Fruit fly (Drosophila melanogaster) whole organism, embryonic: ENCODE measurements around the gene CG32099.
A peak's percentile ranks its signal among the peaks of the same experiment; 100 is the strongest.

Experiments
- Atf3 ChIP-seq: fragments of 200-800 bp; sonication (Bioruptor generic); optimal IDR thresholded peaks from 3 replicates; lab custom pipeline; 2016; ENCODE audit warnings: missing biosample characterization, missing genetic modification characterization
- Awh ChIP-seq: fragments of 200-800 bp; sonication (Bioruptor generic); IDR thresholded peaks from 2 replicates; pipeline ENCODE4, ENCODE4 v1.3.6; 2022; ENCODE audit warnings: missing biosample characterization, missing genetic modification characterization
- CG11723 ChIP-seq: fragments of 200-800 bp; sonication (Bioruptor generic); optimal IDR thresholded peaks from 2 replicates; lab custom pipeline; 2017; ENCODE audit warnings: missing biosample characterization, mild to moderate bottlenecking, missing genetic modification characterization
- CG12299 ChIP-seq: fragments of 200-800 bp; sonication (Bioruptor generic); optimal IDR thresholded peaks from 2 replicates; lab custom pipeline; 2018; ENCODE audit warnings: missing biosample characterization, mild to moderate bottlenecking, missing genetic modification characterization
- CG1233 ChIP-seq: fragments of 200-800 bp; sonication (Bioruptor generic); optimal IDR thresholded peaks from 4 replicates; lab custom pipeline; 2018; ENCODE audit warnings: missing biosample characterization, mild to moderate bottlenecking, missing genetic modification characterization
- CG14014 ChIP-seq: fragments of 200-800 bp; sonication (Bioruptor generic); IDR thresholded peaks from 2 replicates; pipeline ENCODE4 v1.3.6; 2022; ENCODE audit warnings: missing biosample characterization, missing genetic modification characterization
- CG17829 ChIP-seq: fragments of 200-800 bp; optimal IDR thresholded peaks from 2 replicates; lab custom pipeline; 2019; ENCODE audit warnings: missing biosample characterization, mild to moderate bottlenecking, missing genetic modification characterization, moderate library complexity
- CG2129 ChIP-seq: fragments of 200-800 bp; sonication (Bioruptor generic); IDR thresholded peaks from 2 replicates; pipeline ENCODE4 v1.3.6; 2022; ENCODE audit warnings: missing biosample characterization, missing genetic modification characterization; ENCODE audit not compliant: partially characterized antibody
- CG3163 ChIP-seq: fragments of 200-800 bp; sonication (Bioruptor generic); optimal IDR thresholded peaks from 3 replicates; lab custom pipeline; 2016; ENCODE audit warnings: missing biosample characterization, missing genetic modification characterization
- CG4617 ChIP-seq: fragments of 200-800 bp; sonication (Bioruptor generic); optimal IDR thresholded peaks from 3 replicates; lab custom pipeline; 2016; ENCODE audit warnings: missing biosample characterization, missing genetic modification characterization, borderline replicate concordance
- CG4730 ChIP-seq: fragments of 200-800 bp; sonication (Bioruptor generic); IDR thresholded peaks from 2 replicates; pipeline ENCODE4 v1.3.6; 2022; ENCODE audit warnings: missing biosample characterization, missing genetic modification characterization
- CG5953 ChIP-seq: fragments of 200-800 bp; sonication (Bioruptor generic); IDR thresholded peaks from 2 replicates; pipeline ENCODE4 v1.3.6; 2022; ENCODE audit warnings: missing biosample characterization, missing genetic modification characterization
- CG6689 ChIP-seq: fragments of 200-800 bp; sonication (Bioruptor generic); IDR thresholded peaks from 2 replicates; pipeline ENCODE4 v1.3.6; 2022; ENCODE audit warnings: missing biosample characterization, missing genetic modification characterization
- CG7556 ChIP-seq: fragments of 200-800 bp; sonication (Bioruptor generic); optimal IDR thresholded peaks from 2 replicates; lab custom pipeline; 2017; ENCODE audit warnings: missing biosample characterization, mild to moderate bottlenecking, missing genetic modification characterization
- CG7745 ChIP-seq: fragments of 200-800 bp; sonication (Bioruptor generic); optimal IDR thresholded peaks from 2 replicates; lab custom pipeline; 2018; ENCODE audit warnings: missing biosample characterization, mild to moderate bottlenecking, missing genetic modification characterization, moderate library complexity
- CG9817 ChIP-seq: fragments of 200-800 bp; sonication (Bioruptor generic); optimal IDR thresholded peaks from 2 replicates; lab custom pipeline; 2018; ENCODE audit warnings: missing biosample characterization, mild to moderate bottlenecking, missing genetic modification characterization, moderate library complexity
- Deaf1 ChIP-seq: fragments of 200-800 bp; optimal IDR thresholded peaks from 3 replicates; lab custom pipeline; 2019; ENCODE audit warnings: missing biosample characterization, mild to moderate bottlenecking, missing genetic modification characterization, moderate library complexity
- Dp ChIP-seq: fragments of 200-800 bp; sonication (Bioruptor generic); optimal IDR thresholded peaks from 2 replicates; lab custom pipeline; 2018; ENCODE audit warnings: missing biosample characterization, mild to moderate bottlenecking, missing genetic modification characterization, moderate library complexity
- Eip74EF ChIP-seq, 2 experiments: fragments of 200-800 bp in 1 of 2; fragments of >200 bp in 1 of 2; sonication (Bioruptor generic) in 1 of 2; optimal IDR thresholded peaks; 2 replicates each; lab custom pipeline; 2017 to 2019; ENCODE audit warnings: missing biosample characterization in 2 of 2, missing genetic modification characterization in 2 of 2, mild to moderate bottlenecking in 1 of 2, moderate library complexity in 1 of 2
- Elba2 ChIP-seq: fragments of 200-800 bp; sonication (Bioruptor generic); optimal IDR thresholded peaks from 3 replicates; lab custom pipeline; 2016; ENCODE audit warnings: missing biosample characterization, missing genetic modification characterization
- Gug ChIP-seq: fragments of 200-800 bp; sonication (Bioruptor generic); IDR thresholded peaks from 4 replicates; pipeline ENCODE4 v1.3.6; 2022; ENCODE audit warnings: missing biosample characterization, missing genetic modification characterization
- HHEX ChIP-seq: fragments of 200-800 bp; sonication (Bioruptor generic); optimal IDR thresholded peaks from 3 replicates; lab custom pipeline; 2017; ENCODE audit warnings: missing biosample characterization, mild to moderate bottlenecking, missing genetic modification characterization, missing genetic modification reagents
- HLH4C ChIP-seq: fragments of 200-800 bp; sonication (Bioruptor generic); IDR thresholded peaks from 3 replicates; pipeline ENCODE4 v1.3.6; 2022; ENCODE audit warnings: missing biosample characterization, missing genetic modification characterization; ENCODE audit not compliant: partially characterized antibody
- HLH54F ChIP-seq: fragments of 200-800 bp; sonication (Bioruptor generic); optimal IDR thresholded peaks from 3 replicates; lab custom pipeline; 2016; ENCODE audit warnings: missing biosample characterization, missing genetic modification characterization
- Hey ChIP-seq: fragments of 200-800 bp; sonication (Bioruptor generic); optimal IDR thresholded peaks from 3 replicates; lab custom pipeline; 2018; ENCODE audit warnings: missing biosample characterization, mild to moderate bottlenecking, missing genetic modification characterization
- Hr3 ChIP-seq: fragments of 200-800 bp; sonication (Bioruptor generic); optimal IDR thresholded peaks from 3 replicates; lab custom pipeline; 2016; ENCODE audit warnings: missing biosample characterization, missing genetic modification characterization
- Jarid2 ChIP-seq: fragments of 200-800 bp; sonication (Bioruptor generic); optimal IDR thresholded peaks from 3 replicates; lab custom pipeline; 2017; ENCODE audit warnings: mild to moderate bottlenecking, missing biosample characterization, missing genetic modification reagents, missing genetic modification characterization
- MESR4 ChIP-seq: fragments of 200-800 bp; sonication (Bioruptor generic); optimal IDR thresholded peaks from 2 replicates; lab custom pipeline; 2018; ENCODE audit warnings: missing biosample characterization, mild to moderate bottlenecking, missing genetic modification characterization, moderate library complexity
- Optix ChIP-seq: fragments of 200-800 bp; sonication (Bioruptor generic); IDR thresholded peaks from 3 replicates; pipeline ENCODE4 v1.3.6; 2022; ENCODE audit warnings: missing biosample characterization, missing genetic modification characterization
- PHDP ChIP-seq: fragments of 200-800 bp; sonication (Bioruptor generic); optimal IDR thresholded peaks from 3 replicates; lab custom pipeline; 2018; ENCODE audit warnings: missing biosample characterization, mild to moderate bottlenecking, missing genetic modification characterization, moderate library complexity
- ara ChIP-seq: fragments of 200-800 bp; sonication (Bioruptor generic); IDR thresholded peaks from 2 replicates; pipeline ENCODE4 v1.3.6; 2022; ENCODE audit warnings: missing biosample characterization, missing genetic modification characterization
- bab2 ChIP-seq: fragments of 200-800 bp; sonication (Bioruptor generic); optimal IDR thresholded peaks from 2 replicates; lab custom pipeline; 2016; ENCODE audit warnings: missing biosample characterization, missing genetic modification characterization
- crol ChIP-seq: fragments of 200-800 bp; sonication (Bioruptor generic); IDR thresholded peaks from 2 replicates; pipeline ENCODE4 v1.3.6; 2022; ENCODE audit warnings: missing biosample characterization, missing genetic modification characterization
- crp ChIP-seq, 2 experiments: fragments of 200-800 bp; sonication (Bioruptor generic); optimal IDR thresholded peaks; 2 replicates in 1 of 2; 3 replicates in 1 of 2; lab custom pipeline; 2017; ENCODE audit warnings: missing biosample characterization in 2 of 2, missing genetic modification characterization in 2 of 2, mild to moderate bottlenecking in 1 of 2, moderate library complexity in 1 of 2
- dan ChIP-seq: fragments of 200-800 bp; sonication (Bioruptor generic); IDR thresholded peaks from 2 replicates; pipeline ENCODE4 v1.3.6; 2022; ENCODE audit warnings: missing biosample characterization, missing genetic modification characterization
- dm ChIP-seq: fragments of 200-800 bp; sonication (Bioruptor generic); optimal IDR thresholded peaks from 3 replicates; lab custom pipeline; 2016; ENCODE audit warnings: missing biosample characterization, missing genetic modification characterization
- fd102C ChIP-seq: fragments of 200-800 bp; sonication (Bioruptor generic); optimal IDR thresholded peaks from 2 replicates; lab custom pipeline; 2018; ENCODE audit warnings: missing biosample characterization, mild to moderate bottlenecking, missing genetic modification characterization, moderate library complexity
- gem ChIP-seq: fragments of 200-800 bp; sonication (Bioruptor generic); optimal IDR thresholded peaks from 2 replicates; lab custom pipeline; 2019; ENCODE audit warnings: missing biosample characterization, mild to moderate bottlenecking, missing genetic modification characterization, moderate library complexity
- gfzf ChIP-seq: fragments of 200-800 bp; sonication (Bioruptor generic); optimal IDR thresholded peaks from 2 replicates; lab custom pipeline; 2016; ENCODE audit warnings: missing biosample characterization, mild to moderate bottlenecking, missing genetic modification characterization, moderate library complexity
- grn ChIP-seq: fragments of 200-800 bp; sonication (Bioruptor generic); optimal IDR thresholded peaks from 3 replicates; lab custom pipeline; 2017; ENCODE audit warnings: missing biosample characterization, missing genetic modification characterization
- ken ChIP-seq: fragments of 200-800 bp; sonication (Bioruptor generic); IDR thresholded peaks from 3 replicates; pipeline ENCODE4 v1.3.6; 2022; ENCODE audit warnings: missing biosample characterization, missing genetic modification characterization
- mam ChIP-seq: fragments of 200-800 bp; sonication (Bioruptor generic); optimal IDR thresholded peaks from 3 replicates; lab custom pipeline; 2016; ENCODE audit warnings: missing biosample characterization, missing genetic modification characterization
- p53 ChIP-seq: fragments of 200-800 bp; sonication (Bioruptor generic); optimal IDR thresholded peaks from 2 replicates; lab custom pipeline; 2016; ENCODE audit warnings: missing biosample characterization, missing genetic modification characterization
- pan ChIP-seq, 4 experiments: fragments of >200 bp in 3 of 4; fragments of 200-800 bp in 1 of 4; sonication (Bioruptor generic) in 1 of 4; optimal IDR thresholded peaks in 3 of 4; IDR thresholded peaks in 1 of 4; 2 replicates each; pipeline versions ENCODE4 v1.3.6 to Lab custom; 2017 to 2022; ENCODE audit warnings: missing biosample characterization in 2 of 4, missing genetic modification characterization in 2 of 4, mixed read lengths in 1 of 4
- repo ChIP-seq: fragments of 200-800 bp; sonication (Bioruptor generic); optimal IDR thresholded peaks from 2 replicates; lab custom pipeline; 2016; ENCODE audit warnings: missing biosample characterization, missing genetic modification characterization
- sc ChIP-seq, 3 experiments: fragments of >200 bp in 2 of 3; fragments of 200-800 bp in 1 of 3; sonication (Bioruptor generic) in 1 of 3; optimal IDR thresholded peaks; 2 replicates in 2 of 3; 3 replicates in 1 of 3; lab custom pipeline; 2017; ENCODE audit warnings: mild to moderate bottlenecking in 1 of 3, missing biosample characterization in 1 of 3, missing genetic modification characterization in 1 of 3, missing genetic modification reagents in 1 of 3
- sd ChIP-seq: fragments of 200-800 bp; sonication (Bioruptor generic); optimal IDR thresholded peaks from 3 replicates; lab custom pipeline; 2018; ENCODE audit warnings: missing biosample characterization, mild to moderate bottlenecking, missing genetic modification characterization, moderate library complexity
- sens ChIP-seq: fragments of 200-800 bp; sonication (Bioruptor generic); peaks from one replicate; lab custom pipeline; 2016; ENCODE audit warnings: missing biosample characterization, missing genetic modification characterization
- stwl ChIP-seq: fragments of 200-800 bp; sonication (Bioruptor generic); optimal IDR thresholded peaks from 3 replicates; lab custom pipeline; 2018; ENCODE audit warnings: missing biosample characterization, mild to moderate bottlenecking, missing genetic modification characterization, moderate library complexity
- ttk ChIP-seq: fragments of 200-800 bp; sonication (Bioruptor generic); IDR thresholded peaks from 2 replicates; pipeline ENCODE4 v2.1.2; 2022; ENCODE audit warnings: missing biosample characterization, missing genetic modification characterization
- vfl ChIP-seq: fragments of 200-800 bp; sonication (Bioruptor generic); optimal IDR thresholded peaks from 2 replicates; lab custom pipeline; 2016; ENCODE audit warnings: missing biosample characterization, missing genetic modification characterization

CG32099 gene

DNA sequence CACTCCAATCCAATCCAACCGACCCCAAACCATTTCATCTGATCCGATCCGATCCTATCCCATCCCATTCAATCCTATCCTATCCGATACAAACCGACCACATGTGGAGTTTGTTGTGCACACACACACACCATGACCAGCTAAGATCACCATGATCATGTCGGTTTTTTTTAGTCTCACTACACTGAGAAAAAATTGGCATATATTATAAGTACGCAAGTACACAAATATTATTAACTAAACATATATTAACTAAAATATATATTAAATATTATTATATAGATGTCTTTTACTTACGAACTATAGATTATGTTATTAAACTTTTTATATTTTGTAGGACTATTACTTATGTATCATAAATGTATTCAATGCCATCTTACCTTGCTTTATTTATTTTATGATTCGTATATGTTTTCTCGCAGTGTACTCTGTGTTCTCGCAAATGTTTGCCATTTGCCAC lies 47.1 kb upstream of the CG32099 start (continued):
- TF ChIP-seq HHEX (GFP tag; lab: Kevin White, UChicago) (no peak), ken (GFP tag; lab: Robert Waterston, UW) (no peak), crol (GFP tag; lab: Robert Waterston, UW) (no peak), Dp (GFP tag; lab: Kevin White, UChicago) (no peak), p53 (GFP tag; lab: Kevin White, UChicago) (no peak), gem (tag; lab: Kevin White, UChicago) (peak; percentile 68), CG17829 (tag; lab: Kevin White, UChicago) (peak; percentile 50), stwl (no peak), dm (GFP tag; lab: Kevin White, UChicago) (no peak), CG9817 (tag; lab: Kevin White, UChicago) (no peak), CG3163 (GFP tag; lab: Kevin White, UChicago) (no peak), bab2 (GFP tag; lab: Kevin White, UChicago) (no peak), CG4730 (GFP tag; lab: Robert Waterston, UW) (no peak), crp (GFP tag; optimal IDR thresholded peaks at IDR 0.05; lab: Kevin White, UChicago) (no peak), Eip74EF (GFP tag; optimal IDR thresholded peaks at IDR 0.05; lab: Kevin White, UChicago) (no peak), repo (GFP tag; lab: Kevin White, UChicago) (no peak), fd102C (GFP tag; lab: Kevin White, UChicago) (no peak), grn (GFP tag; lab: Kevin White, UChicago) (no peak), vfl (GFP tag; lab: Kevin White, UChicago) (no peak), CG2129 (no peak), Gug (GFP tag; lab: Robert Waterston, UW) (no peak), CG7556 (GFP tag; lab: Kevin White, UChicago) (peak; percentile 32), gfzf (GFP tag; lab: Kevin White, UChicago) (no peak), CG12299 (tag; lab: Kevin White, UChicago) (no peak), ttk (GFP tag; lab: Robert Waterston, UW) (no peak), CG6689 (no peak), PHDP (tag; lab: Kevin White, UChicago) (peak; percentile 23), Deaf1 (tag; lab: Kevin White, UChicago) (no peak), dan (GFP tag; lab: Robert Waterston, UW) (no peak), CG14014 (GFP tag; lab: Robert Waterston, UW) (no peak), Atf3 (GFP tag; lab: Kevin White, UChicago) (no peak), CG5953 (GFP tag; lab: Robert Waterston, UW) (no peak), Hey (no peak), Optix (GFP tag; lab: Robert Waterston, UW) (no peak), HLH54F (GFP tag; lab: Kevin White, UChicago) (no peak), CG1233 (no peak)
- TF ChIP-seq, all 482 proteins: peak for 55

DNA sequence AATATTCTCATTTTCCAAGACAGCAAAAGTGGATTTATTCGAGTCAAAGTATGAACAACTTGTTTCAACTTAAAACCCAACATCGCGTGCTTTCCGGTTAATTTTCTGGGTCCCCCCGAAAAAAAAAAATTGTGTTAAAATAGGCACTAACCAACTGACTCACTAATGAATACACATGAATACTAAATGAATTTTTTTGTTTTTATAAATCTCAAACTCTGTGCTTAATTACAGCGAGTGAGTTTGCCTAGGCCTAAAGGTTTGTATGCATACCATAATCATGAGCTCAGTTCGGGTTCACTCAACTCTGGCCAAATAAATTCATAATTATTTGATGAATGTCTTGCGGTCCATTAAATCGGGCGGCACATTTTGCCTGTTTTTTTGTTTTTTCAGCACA lies 41.7 kb upstream of the CG32099 start:
- no peak for TF ChIP-seq CG11723
- TF ChIP-seq sd (tag; lab: Kevin White, UChicago): peak; percentile 43
- TF ChIP-seq MESR4 (GFP tag; lab: Kevin White, UChicago): no peak
- no peak for TF ChIP-seq mam (GFP tag; lab: Kevin White, UChicago)
- no peak for TF ChIP-seq CG4617 (GFP tag; lab: Kevin White, UChicago)
- no peak for TF ChIP-seq pan (optimal IDR thresholded peaks at IDR 0.05; lab: Kevin White, UChicago)
- TF ChIP-seq pan (GFP tag; optimal IDR thresholded peaks at IDR 0.05 in 1 of 2, IDR thresholded peaks at IDR 0.05 in 1 of 2): no peak
- no peak for TF ChIP-seq HLH4C
- no peak for TF ChIP-seq Hr3 (GFP tag; lab: Kevin White, UChicago)
- peak; percentile 52; the same call in 1 of the 2 replicates for TF ChIP-seq Awh (GFP tag; lab: Robert Waterston, UW)
- no peak for TF ChIP-seq CG7745 (tag; lab: Kevin White, UChicago)
- TF ChIP-seq ara: no peak
- TF ChIP-seq sc (optimal IDR thresholded peaks at IDR 0.05; lab: Kevin White, UChicago): no peak
- TF ChIP-seq sc (GFP tag; optimal IDR thresholded peaks at IDR 0.05; lab: Kevin White, UChicago): no peak
- no peak for TF ChIP-seq Elba2 (GFP tag; lab: Kevin White, UChicago)
- TF ChIP-seq sens (GFP tag; lab: Kevin White, UChicago): peak; percentile 56
- no peak for TF ChIP-seq Jarid2
